Fruit fly (Drosophila melanogaster): ENCODE data around the gene CG32579.

The CG32579 gene

DNA sequence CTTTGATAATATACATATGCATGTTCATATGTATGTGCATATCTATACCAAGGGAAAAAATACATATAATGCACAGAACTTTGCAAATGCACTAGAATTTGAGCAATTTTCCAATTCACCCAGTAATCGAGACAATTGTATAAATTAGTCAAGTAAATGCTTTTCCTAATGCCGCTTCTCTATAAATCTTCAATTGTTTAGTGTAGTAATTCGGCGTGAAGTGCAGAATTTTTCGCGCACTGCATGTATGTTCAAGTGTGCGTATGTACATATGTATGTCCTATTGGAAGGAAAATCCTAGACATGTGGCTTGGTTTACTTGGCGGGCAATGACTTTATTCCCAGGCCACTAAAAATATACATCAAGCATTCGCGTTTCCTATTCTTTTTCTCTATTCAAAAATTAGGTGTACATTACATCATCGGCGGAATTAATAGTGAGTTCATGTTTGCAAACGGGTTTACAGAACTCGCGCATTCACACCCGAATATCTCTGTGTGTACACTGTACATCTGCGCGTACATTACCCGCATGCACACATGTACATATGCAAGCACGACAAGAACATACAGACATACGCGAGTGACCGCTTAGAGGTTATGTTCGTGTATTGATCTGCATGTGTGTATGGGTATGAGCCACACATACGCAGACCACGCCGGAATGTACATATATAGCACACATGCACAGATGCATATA lies 4.1 kb upstream of the CG32579 start (continued):
- TF ChIP-seq Vsx1 (GFP tag; optimal IDR thresholded peaks at IDR 0.05) (no peak), CG4424 (GFP tag; optimal IDR thresholded peaks at IDR 0.05) (no peak), Nf-YC (tag; optimal IDR thresholded peaks at IDR 0.05) (peak; percentile 45), ci (GFP tag; IDR thresholded peaks at IDR 0.05) (no peak), tio (GFP tag; optimal IDR thresholded peaks at IDR 0.05) (no peak), CG4854 (GFP tag; optimal IDR thresholded peaks at IDR 0.05) (no peak), CG34422 (GFP tag; IDR thresholded peaks at IDR 0.05) (peak; percentile 82; the same call in 1 of the 3 replicates), CG7839 (tag; optimal IDR thresholded peaks at IDR 0.05) (no peak), CG3407 (GFP tag; optimal IDR thresholded peaks at IDR 0.05) (no peak), mirr (GFP tag; optimal IDR thresholded peaks at IDR 0.05) (peak; percentile 82), dysf (GFP tag; IDR thresholded peaks at IDR 0.05) (no peak), al (GFP tag; IDR thresholded peaks at IDR 0.05) (no peak), E2f2 (GFP tag; IDR thresholded peaks at IDR 0.05) (no peak), Taf1 (GFP tag; IDR thresholded peaks at IDR 0.05) (no peak), CG11093 (GFP tag; IDR thresholded peaks at IDR 0.05) (no peak), CG11696 (GFP tag; IDR thresholded peaks at IDR 0.05) (no peak), CG14441 (GFP tag; IDR thresholded peaks at IDR 0.05) (no peak), Eip74EF (GFP tag; optimal IDR thresholded peaks at IDR 0.05) (peak in 1 of 2 experiments; percentile 11), HHEX (GFP tag; optimal IDR thresholded peaks at IDR 0.05) (no peak), ham (GFP tag; IDR thresholded peaks at IDR 0.05) (no peak), trh (GFP tag; optimal IDR thresholded peaks at IDR 0.05) (no peak), ara (GFP tag; IDR thresholded peaks at IDR 0.05) (no peak), dmrt11E (tag; optimal IDR thresholded peaks at IDR 0.05) (no peak), Bgb (GFP tag; IDR thresholded peaks at IDR 0.05; ENCODE audit: partially characterized antibody) (peak; percentile 49; the same call in 1 of the 2 replicates), BtbVII (GFP tag; optimal IDR thresholded peaks at IDR 0.05) (no peak), sna (GFP tag; IDR thresholded peaks at IDR 0.05; ENCODE audit: partially characterized antibody) (no peak), Sox102F (GFP tag; optimal IDR thresholded peaks at IDR 0.05) (no peak), nmo (GFP tag; optimal IDR thresholded peaks at IDR 0.05) (peak; percentile 34), lov (optimal IDR thresholded peaks at IDR 0.05) (no peak), lov (GFP tag; IDR thresholded peaks at IDR 0.05) (no peak), onecut (GFP tag; IDR thresholded peaks at IDR 0.05) (peak; percentile 78), B-H2 (GFP tag; optimal IDR thresholded peaks at IDR 0.05) (peak; percentile 40), CG7963 (GFP tag; IDR thresholded peaks at IDR 0.05; ENCODE audit: partially characterized antibody) (no peak), CG17361 (GFP tag; IDR thresholded peaks at IDR 0.05) (0 out of 3 replicates have a peak, but pooled peaks have one; percentile 7), slbo (GFP tag; IDR thresholded peaks at IDR 0.05) (no peak), CG16779 (GFP tag; IDR thresholded peaks at IDR 0.05) (no peak), bowl (GFP tag; IDR thresholded peaks at IDR 0.05) (no peak), CG11695 (GFP tag; IDR thresholded peaks at IDR 0.05) (no peak), CG1233 (GFP tag; optimal IDR thresholded peaks at IDR 0.05) (peak; percentile 7), wor (GFP tag; IDR thresholded peaks at IDR 0.05) (no peak), CG13624 (GFP tag; optimal IDR thresholded peaks at IDR 0.05) (no peak), wdn (GFP tag; IDR thresholded peaks at IDR 0.05) (no peak), CG8290 (GFP tag; optimal IDR thresholded peaks at IDR 0.05) (no peak), CG8290 (tag; optimal IDR thresholded peaks at IDR 0.05) (peak in 1 of 2 experiments; percentile 54), sob (GFP tag; IDR thresholded peaks at IDR 0.05) (no peak), Stat92E (GFP tag; optimal IDR thresholded peaks at IDR 0.05) (no peak), da (GFP tag; optimal IDR thresholded peaks at IDR 0.05) (no peak), CG9797 (GFP tag; optimal IDR thresholded peaks at IDR 0.05) (no peak), Awh (GFP tag; IDR thresholded peaks at IDR 0.05) (no peak), br (optimal IDR thresholded peaks at IDR 0.05) (no peak), CG15696 (tag; optimal IDR thresholded peaks at IDR 0.05) (peak; percentile 28)
